Worm (Caenorhabditis elegans) whole organism, L1 larva: Measurements from ENCODE around the gene F32H5.3.

Experiments used
- aha-1 ChIP-seq: fragments of 150-350 bp; optimal IDR thresholded peaks from 2 replicates; lab custom pipeline; 2014; ENCODE audit warnings: missing biosample characterization, missing genetic modification characterization
- ceh-88 ChIP-seq: fragments of 200-800 bp; sonication (Bioruptor generic); IDR thresholded peaks from 2 replicates; pipeline ENCODE4 v1.3.6; 2022; ENCODE audit warnings: missing genetic modification characterization, missing compliant biosample characterization
- ces-1 ChIP-seq: fragments of 150-350 bp; optimal IDR thresholded peaks from 2 replicates; lab custom pipeline; 2014; ENCODE audit warnings: missing biosample characterization, missing genetic modification reagents, missing genetic modification characterization
- elt-3 ChIP-seq, 6 experiments: fragments of 150-350 bp in 1 of 6; sonication (generic microtip); optimal IDR thresholded peaks; 2 replicates each; lab custom pipeline; 2017 to 2018; ENCODE audit warnings: missing biosample characterization in 6 of 6, missing genetic modification characterization in 6 of 6, inconsistent platforms in 1 of 6
- mdl-1 ChIP-seq, 2 experiments: fragments of 150-350 bp; optimal IDR thresholded peaks; 2 replicates each; lab custom pipeline; 2014 to 2017; ENCODE audit warnings: missing biosample characterization in 2 of 2, missing genetic modification characterization in 2 of 2, inconsistent platforms in 1 of 2
- nhr-237 ChIP-seq: fragments of 150-350 bp; optimal IDR thresholded peaks from 2 replicates; lab custom pipeline; 2014; ENCODE audit warnings: missing biosample characterization, missing genetic modification characterization

- no peak for TF ChIP-seq nhr-237 (tag; lab: Kevin White, UChicago)
- TF ChIP-seq mdl-1 (tag; optimal IDR thresholded peaks at IDR 0.05; lab: Kevin White, UChicago): no peak
- no peak for TF ChIP-seq ceh-88 (GFP tag; lab: Robert Waterston, UW)
- TF ChIP-seq ces-1 (GFP tag; lab: Kevin White, UChicago): no peak
- no peak for TF ChIP-seq elt-3 (tag; optimal IDR thresholded peaks at IDR 0.05; lab: Kevin White, UChicago)
- TF ChIP-seq aha-1 (tag; lab: Kevin White, UChicago): no peak
Measured at ce11 chrV:13312210-13312676, 46.9 kb upstream of the F32H5.3 start, which contains the start of gene nasp-2.
